Worm (Caenorhabditis elegans) whole organism, L4 larva: Measurements from ENCODE around the gene chil-2.

Source experiments
- mep-1 ChIP-seq: fragments of 150-350 bp; sonication (generic microtip); optimal IDR thresholded peaks from 3 replicates; lab custom pipeline; 2014; ENCODE audit warnings: missing biosample characterization, missing genetic modification characterization
- snpc-4 ChIP-seq: fragments of 150-350 bp; optimal IDR thresholded peaks from 2 replicates; lab custom pipeline; 2014; ENCODE audit warnings: missing biosample characterization, missing genetic modification characterization

ce11 chrII:9859575-9859974, 14.8 kb downstream of the chil-2 start, which contains the start of gene chil-5:
- no peak for TF ChIP-seq snpc-4 (tag; lab: Kevin White, UChicago)
- no peak for TF ChIP-seq mep-1 (tag; lab: Kevin White, UChicago)
